Worm (Caenorhabditis elegans): ENCODE measurements around the gene F10E7.11.
A peak's percentile ranks its signal among the peaks of the same experiment; 100 is the strongest.

The F10E7.11 gene

ce11 chrII:7072590-7073536 lies 49.8 kb downstream of the F10E7.11 start:
- TF ChIP-seq R02D3.7 (tag; optimal IDR thresholded peaks at IDR 0.05) (no peak), pqm-1 (tag; optimal IDR thresholded peaks at IDR 0.05) (peak; percentile 41), nhr-25 (tag; optimal IDR thresholded peaks at IDR 0.05) (peak; percentile 39), skn-1 (tag; optimal IDR thresholded peaks at IDR 0.05) (peak; percentile 58), ama-1 (optimal IDR thresholded peaks at IDR 0.05) (no peak), fkh-10 (GFP tag; optimal IDR thresholded peaks at IDR 0.05) (no peak), nhr-23 (tag; optimal IDR thresholded peaks at IDR 0.05) (peak; percentile 59), unc-39 (tag; optimal IDR thresholded peaks at IDR 0.05) (no peak), elt-2 (tag; optimal IDR thresholded peaks at IDR 0.05) (peak; percentile 61), jun-1 (tag; optimal IDR thresholded peaks at IDR 0.05) (peak; percentile 1), nhr-11 (tag; optimal IDR thresholded peaks at IDR 0.05) (peak; percentile 86), ceh-16 (tag; optimal IDR thresholded peaks at IDR 0.05) (no peak), lin-15B (tag; optimal IDR thresholded peaks at IDR 0.05) (peak; percentile 86), egl-5 (tag; optimal IDR thresholded peaks at IDR 0.05) (peak; percentile 76), nfya-1 (tag; optimal IDR thresholded peaks at IDR 0.05; ENCODE audit: insufficient read depth) (peak; percentile 62)

DNA sequence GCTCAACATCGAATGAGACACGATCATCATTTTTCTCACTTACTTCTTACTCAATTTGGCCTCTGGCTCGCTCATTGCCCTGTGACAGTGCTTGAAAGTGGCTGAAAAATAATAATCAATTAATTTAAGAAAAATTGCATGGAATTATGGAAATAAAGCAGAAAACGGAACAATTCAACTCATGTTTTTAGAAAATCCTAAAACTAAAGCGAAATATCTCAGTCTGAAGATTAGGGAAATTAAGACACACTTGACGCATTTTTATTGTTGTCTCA lies 50.4 kb downstream of the F10E7.11 start, which contains the start of gene kars-1:
Gene kars-1 (minus strand): TSS at position 101 of the 275 bp plus-strand sequence.
- TF ChIP-seq unc-62 (GFP tag; optimal IDR thresholded peaks at IDR 0.05) (no peak), nhr-43 (tag; optimal IDR thresholded peaks at IDR 0.05; ENCODE audit: poor library complexity, severe bottlenecking) (no peak), nhr-23 (tag; optimal IDR thresholded peaks at IDR 0.05) (no peak), nhr-237 (tag; optimal IDR thresholded peaks at IDR 0.05) (no peak), fkh-10 (GFP tag; optimal IDR thresholded peaks at IDR 0.05) (no peak), nfya-1 (tag; optimal IDR thresholded peaks at IDR 0.05; ENCODE audit: insufficient read depth) (no peak), lin-39 (tag; optimal IDR thresholded peaks at IDR 0.05) (no peak), nhr-77 (tag; optimal IDR thresholded peaks at IDR 0.05) (no peak), ceh-16 (tag; optimal IDR thresholded peaks at IDR 0.05) (no peak), aly-2 (tag; optimal IDR thresholded peaks at IDR 0.05) (no peak), nhr-76 (tag; optimal IDR thresholded peaks at IDR 0.05) (no peak), lsy-12 (tag; optimal IDR thresholded peaks at IDR 0.05) (no peak), skn-1 (tag; optimal IDR thresholded peaks at IDR 0.05) (no peak), ztf-11 (tag; optimal IDR thresholded peaks at IDR 0.05) (no peak), sea-2 (GFP tag; optimal IDR thresholded peaks at IDR 0.05) (no peak)
